Worm (Caenorhabditis elegans) whole organism, midembryonic: ENCODE measurements around the gene T16H12.9.

Experiments
- cog-1 ChIP-seq: sonication (generic microtip); optimal IDR thresholded peaks from 2 replicates; lab custom pipeline; 2016; ENCODE audit warnings: missing genetic modification characterization, missing compliant biosample characterization
- flt-1 ChIP-seq: fragments of 200-800 bp; sonication (Bioruptor generic); IDR thresholded peaks from 2 replicates; pipeline ENCODE4 v1.3.6; 2022; ENCODE audit warnings: missing genetic modification characterization, missing compliant biosample characterization
- klf-2 ChIP-seq: fragments of 200-800 bp; sonication (Bioruptor generic); conservative IDR thresholded peaks from 2 replicates; pipeline ENCODE4 v1.3.6; 2022; ENCODE audit warnings: missing genetic modification reagents, missing genetic modification characterization, missing compliant biosample characterization
- med-1 ChIP-seq: sonication (generic microtip); optimal IDR thresholded peaks from 2 replicates; lab custom pipeline; 2017; ENCODE audit warnings: missing genetic modification characterization, mild to moderate bottlenecking, missing compliant biosample characterization, antibody characterized with exemption, missing genetic modification reagents; ENCODE audit not compliant: insufficient read depth
- tab-1 ChIP-seq: fragments of 200-800 bp; sonication (Bioruptor generic); IDR thresholded peaks from 2 replicates; pipeline ENCODE4 v1.3.6; 2022; ENCODE audit warnings: missing genetic modification characterization, missing compliant biosample characterization
- ztf-23 ChIP-seq: fragments of 200-800 bp; sonication (Bioruptor generic); IDR thresholded peaks from 2 replicates; pipeline ENCODE4 v1.3.6; 2022; ENCODE audit warnings: missing genetic modification reagents, missing genetic modification characterization, missing compliant biosample characterization

DNA sequence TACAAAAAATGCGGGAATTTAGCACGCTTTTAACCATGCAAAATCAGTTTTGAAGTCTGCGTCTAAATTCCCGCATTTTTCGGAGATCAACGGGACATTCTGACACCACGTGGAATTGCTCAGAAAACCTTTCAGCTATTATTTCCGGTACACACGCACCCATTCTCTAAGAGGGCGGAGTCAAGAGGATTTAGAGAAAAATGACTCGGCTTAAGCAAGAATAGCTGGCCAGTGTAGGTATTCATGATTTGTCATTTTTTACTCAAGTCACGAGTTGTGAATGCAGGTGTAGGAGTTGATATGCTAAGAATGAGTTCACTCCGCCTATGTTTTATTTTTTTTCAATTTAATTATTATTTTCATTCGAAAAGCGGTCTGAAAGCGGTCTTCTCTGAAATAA, 41.6 kb downstream of the T16H12.9 start:
- no peak for TF ChIP-seq ztf-23 (GFP tag; lab: Robert Waterston, UW)
- TF ChIP-seq cog-1 (tag; lab: Kevin White, UChicago): no peak
- no peak for TF ChIP-seq med-1 (GFP tag; lab: Kevin White, UChicago)
- TF ChIP-seq klf-2 (GFP tag; lab: Robert Waterston, UW): no peak
- no peak for TF ChIP-seq flt-1
- TF ChIP-seq tab-1 (GFP tag; lab: Robert Waterston, UW): no peak
